Worm (Caenorhabditis elegans) whole organism, mixed stage, embryonic: Measurements from ENCODE around the gene str-86.

Experiments
- elt-3 ChIP-seq: fragments of 150-350 bp; optimal IDR thresholded peaks from 2 replicates; lab custom pipeline; 2014; ENCODE audit warnings: missing biosample characterization, missing genetic modification characterization
- snpc-4 ChIP-seq: fragments of 150-350 bp; optimal IDR thresholded peaks from 2 replicates; lab custom pipeline; 2014; ENCODE audit warnings: missing biosample characterization, missing genetic modification characterization

- TF ChIP-seq elt-3 (tag; lab: Kevin White, UChicago) (no peak), snpc-4 (no peak)
Observed at ce11 chrV:9001175-9001574, 17.7 kb upstream of the str-86 start, which contains the start of gene F59E11.2.
